Worm (Caenorhabditis elegans) whole organism, L3 larva: ENCODE data around the gene F32D8.3.

Source experiments
- mdl-1 ChIP-seq: fragments of 150-350 bp; optimal IDR thresholded peaks from 2 replicates; lab custom pipeline; 2014; ENCODE audit warnings: missing biosample characterization, missing genetic modification characterization
- nhr-11 ChIP-seq: fragments of 150-350 bp; optimal IDR thresholded peaks from 2 replicates; lab custom pipeline; 2014; ENCODE audit warnings: missing biosample characterization, missing genetic modification characterization

DNA sequence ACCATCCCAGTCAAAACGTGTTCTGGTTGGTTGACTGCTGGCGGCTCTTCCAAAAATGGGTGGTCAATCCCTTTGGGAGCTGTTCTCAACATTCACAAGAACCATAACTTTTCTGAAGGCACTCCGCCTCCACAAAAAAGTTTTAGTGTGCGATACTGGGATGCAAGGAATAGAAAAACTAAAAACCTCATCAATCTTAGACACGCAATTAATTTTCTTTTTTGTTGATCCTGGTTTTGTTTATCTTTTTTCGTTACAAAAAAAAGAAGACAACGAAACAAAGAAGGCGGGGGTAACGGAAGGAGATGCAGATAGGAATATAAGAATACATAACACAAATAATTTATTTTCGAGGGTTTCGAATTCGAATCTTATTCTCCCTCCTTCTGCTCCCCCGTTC lies 48.4 kb upstream of the F32D8.3 start:
- TF ChIP-seq mdl-1 (tag; lab: Kevin White, UChicago): no peak
- TF ChIP-seq nhr-11 (tag; lab: Kevin White, UChicago): no peak
